Fruit fly (Drosophila melanogaster) whole organism, embryonic: Measurements from ENCODE around the gene CG12075.

Experiments used
- B-H2 ChIP-seq: fragments of 200-800 bp; sonication (Bioruptor generic); optimal IDR thresholded peaks from 2 replicates; lab custom pipeline; 2018; ENCODE audit warnings: missing biosample characterization, mild to moderate bottlenecking, missing genetic modification characterization
- Blimp-1 ChIP-seq: fragments of 200-800 bp; sonication (Bioruptor generic); optimal IDR thresholded peaks from 3 replicates; lab custom pipeline; 2018; ENCODE audit warnings: missing biosample characterization, missing genetic modification characterization, mild to moderate bottlenecking, moderate library complexity, missing genetic modification reagents
- BtbVII ChIP-seq: fragments of 200-800 bp; sonication (Bioruptor generic); optimal IDR thresholded peaks from 3 replicates; lab custom pipeline; 2017; ENCODE audit warnings: missing biosample characterization, mild to moderate bottlenecking, missing genetic modification characterization
- Bteb2 ChIP-seq: fragments of 200-800 bp; sonication (Bioruptor generic); optimal IDR thresholded peaks from 2 replicates; lab custom pipeline; 2016; ENCODE audit warnings: missing biosample characterization, missing genetic modification characterization
- CG10979 ChIP-seq: fragments of 200-800 bp; sonication (Bioruptor generic); optimal IDR thresholded peaks from 2 replicates; lab custom pipeline; 2018; ENCODE audit warnings: missing biosample characterization, mild to moderate bottlenecking, missing genetic modification characterization, moderate library complexity
- CG11247 ChIP-seq: fragments of 200-800 bp; sonication (Bioruptor generic); IDR thresholded peaks from 2 replicates; pipeline ENCODE4 v1.3.6; 2022; ENCODE audit warnings: missing biosample characterization, missing genetic modification characterization
- CG12391 ChIP-seq: fragments of 200-800 bp; sonication (Bioruptor generic); optimal IDR thresholded peaks from 3 replicates; lab custom pipeline; 2018; ENCODE audit warnings: missing biosample characterization, mild to moderate bottlenecking, missing genetic modification characterization, moderate library complexity
- CG13296 ChIP-seq: fragments of 200-800 bp; sonication (Bioruptor generic); optimal IDR thresholded peaks from 3 replicates; lab custom pipeline; 2018; ENCODE audit warnings: missing biosample characterization, mild to moderate bottlenecking, missing genetic modification characterization
- CG13424 ChIP-seq: fragments of 200-800 bp; sonication (Bioruptor generic); optimal IDR thresholded peaks from 2 replicates; lab custom pipeline; 2019; ENCODE audit warnings: missing biosample characterization, mild to moderate bottlenecking, missing genetic modification characterization, moderate library complexity
- CG15269 ChIP-seq: fragments of 200-800 bp; sonication (Bioruptor generic); optimal IDR thresholded peaks from 2 replicates; lab custom pipeline; 2018; ENCODE audit warnings: missing biosample characterization, mild to moderate bottlenecking, missing genetic modification characterization, moderate library complexity
- CG1602 ChIP-seq: fragments of 200-800 bp; sonication (Bioruptor generic); optimal IDR thresholded peaks from 3 replicates; lab custom pipeline; 2016; ENCODE audit warnings: missing biosample characterization, missing genetic modification characterization
- CG17385 ChIP-seq: fragments of 200-800 bp; sonication (Bioruptor generic); optimal IDR thresholded peaks from 3 replicates; lab custom pipeline; 2018; ENCODE audit warnings: missing biosample characterization, mild to moderate bottlenecking, missing genetic modification characterization
- CG18619 ChIP-seq: fragments of 200-800 bp; sonication (Bioruptor generic); optimal IDR thresholded peaks from 3 replicates; lab custom pipeline; 2017; ENCODE audit warnings: missing biosample characterization, mild to moderate bottlenecking, missing genetic modification characterization
- CG2712 ChIP-seq: fragments of 200-800 bp; optimal IDR thresholded peaks from 3 replicates; lab custom pipeline; 2019; ENCODE audit warnings: missing biosample characterization, mild to moderate bottlenecking, missing genetic modification characterization, moderate library complexity
- CG5953 ChIP-seq: fragments of 200-800 bp; sonication (Bioruptor generic); IDR thresholded peaks from 2 replicates; pipeline ENCODE4 v1.3.6; 2022; ENCODE audit warnings: missing biosample characterization, missing genetic modification characterization
- CG6689 ChIP-seq: fragments of 200-800 bp; sonication (Bioruptor generic); IDR thresholded peaks from 2 replicates; pipeline ENCODE4 v1.3.6; 2022; ENCODE audit warnings: missing biosample characterization, missing genetic modification characterization
- CG7372 ChIP-seq: fragments of 200-800 bp; sonication (Bioruptor generic); IDR thresholded peaks from 2 replicates; pipeline ENCODE4 v1.3.6; 2022; ENCODE audit warnings: missing biosample characterization, missing genetic modification characterization
- CG8944 ChIP-seq: fragments of 200-800 bp; sonication (Bioruptor generic); optimal IDR thresholded peaks from 3 replicates; lab custom pipeline; 2016; ENCODE audit warnings: missing biosample characterization, missing genetic modification characterization
- CG9817 ChIP-seq: fragments of 200-800 bp; sonication (Bioruptor generic); optimal IDR thresholded peaks from 2 replicates; lab custom pipeline; 2018; ENCODE audit warnings: missing biosample characterization, mild to moderate bottlenecking, missing genetic modification characterization, moderate library complexity
- CG9932 ChIP-seq: fragments of 200-800 bp; sonication (Bioruptor generic); IDR thresholded peaks from 2 replicates; pipeline ENCODE4 v1.3.6; 2022; ENCODE audit warnings: missing biosample characterization, missing genetic modification characterization
- CTCF ChIP-seq: fragments of 200-800 bp; sonication (Bioruptor generic); optimal IDR thresholded peaks from 2 replicates; lab custom pipeline; 2017; ENCODE audit warnings: missing biosample characterization, mild to moderate bottlenecking, missing genetic modification characterization, moderate library complexity
- Hr78 ChIP-seq, 2 experiments: fragments of 200-800 bp in 1 of 2; fragments of >200 bp in 1 of 2; sonication (Bioruptor generic) in 1 of 2; optimal IDR thresholded peaks; 2 replicates each; lab custom pipeline; 2017 to 2019; ENCODE audit warnings: missing biosample characterization in 2 of 2, missing genetic modification characterization in 2 of 2, mild to moderate bottlenecking in 1 of 2, moderate library complexity in 1 of 2
- Lpt ChIP-seq: fragments of >200 bp; optimal IDR thresholded peaks from 2 replicates; lab custom pipeline; 2018; ENCODE audit warnings: missing biosample characterization, missing genetic modification characterization
- Mad ChIP-seq: fragments of 200-800 bp; sonication (Bioruptor generic); optimal IDR thresholded peaks from 2 replicates; lab custom pipeline; 2016; ENCODE audit warnings: missing biosample characterization, missing genetic modification characterization
- Med ChIP-seq: fragments of 200-800 bp; sonication (Bioruptor generic); peaks from one replicate; lab custom pipeline; 2016; ENCODE audit warnings: missing biosample characterization, missing genetic modification characterization, mild to moderate bottlenecking, inconsistent platforms, moderate library complexity
- Meics ChIP-seq: fragments of 200-800 bp; sonication (Bioruptor generic); optimal IDR thresholded peaks from 2 replicates; lab custom pipeline; 2017; ENCODE audit warnings: missing biosample characterization, mild to moderate bottlenecking, missing genetic modification characterization
- Nf-YC ChIP-seq: fragments of 200-800 bp; optimal IDR thresholded peaks from 3 replicates; lab custom pipeline; 2019; ENCODE audit warnings: missing biosample characterization, mild to moderate bottlenecking, missing genetic modification characterization, moderate library complexity
- Side ChIP-seq: fragments of 200-800 bp; sonication (Bioruptor generic); optimal IDR thresholded peaks from 2 replicates; lab custom pipeline; 2016; ENCODE audit warnings: missing biosample characterization, missing genetic modification characterization
- Stat92E ChIP-seq, 3 experiments: fragments of >200 bp in 2 of 3; fragments of 200-800 bp in 1 of 3; sonication (Bioruptor generic) in 1 of 3; optimal IDR thresholded peaks; 2 replicates each; lab custom pipeline; 2017 to 2019; ENCODE audit warnings: missing biosample characterization in 3 of 3, missing genetic modification characterization in 3 of 3, mild to moderate bottlenecking in 1 of 3, moderate library complexity in 1 of 3
- ab ChIP-seq: fragments of 200-800 bp; sonication (Bioruptor generic); optimal IDR thresholded peaks from 2 replicates; lab custom pipeline; 2016; ENCODE audit warnings: missing biosample characterization, missing genetic modification characterization
- bcd ChIP-seq: fragments of 200-800 bp; sonication (Bioruptor generic); optimal IDR thresholded peaks from 2 replicates; lab custom pipeline; 2017; ENCODE audit warnings: missing biosample characterization, mild to moderate bottlenecking, missing genetic modification characterization
- btn ChIP-seq: fragments of 200-800 bp; sonication (Bioruptor generic); optimal IDR thresholded peaks from 2 replicates; lab custom pipeline; 2016; ENCODE audit warnings: missing biosample characterization, missing genetic modification characterization
- chinmo ChIP-seq: fragments of 200-800 bp; sonication (Bioruptor generic); IDR thresholded peaks from 4 replicates; pipeline ENCODE4 v1.3.6; 2022; ENCODE audit warnings: missing biosample characterization, missing genetic modification characterization; ENCODE audit not compliant: partially characterized antibody
- dmrt99B ChIP-seq: fragments of 200-800 bp; sonication (Bioruptor generic); optimal IDR thresholded peaks from 2 replicates; lab custom pipeline; 2018; ENCODE audit warnings: missing biosample characterization, mild to moderate bottlenecking, missing genetic modification characterization, moderate library complexity
- fd96Cb ChIP-seq: fragments of 200-800 bp; sonication (Bioruptor generic); optimal IDR thresholded peaks from 2 replicates; lab custom pipeline; 2018; ENCODE audit warnings: missing biosample characterization, mild to moderate bottlenecking, missing genetic modification characterization, moderate library complexity
- gcm2 ChIP-seq: fragments of 200-800 bp; sonication (Bioruptor generic); optimal IDR thresholded peaks from 2 replicates; lab custom pipeline; 2016; ENCODE audit warnings: missing biosample characterization, missing genetic modification characterization
- her ChIP-seq: fragments of 200-800 bp; sonication (Bioruptor generic); optimal IDR thresholded peaks from 2 replicates; lab custom pipeline; 2016; ENCODE audit warnings: missing biosample characterization, missing genetic modification characterization
- nmo ChIP-seq: fragments of 200-800 bp; sonication (Bioruptor generic); optimal IDR thresholded peaks from 2 replicates; lab custom pipeline; 2018; ENCODE audit warnings: missing biosample characterization, mild to moderate bottlenecking, missing genetic modification characterization, moderate library complexity
- sd ChIP-seq: fragments of 200-800 bp; sonication (Bioruptor generic); optimal IDR thresholded peaks from 3 replicates; lab custom pipeline; 2018; ENCODE audit warnings: missing biosample characterization, mild to moderate bottlenecking, missing genetic modification characterization, moderate library complexity
- ssp ChIP-seq: fragments of 200-800 bp; sonication (Bioruptor generic); IDR thresholded peaks from 2 replicates; pipeline ENCODE4 v1.3.6; 2022; ENCODE audit warnings: missing biosample characterization, missing genetic modification characterization
- zf30C ChIP-seq: fragments of 200-800 bp; sonication (Bioruptor generic); optimal IDR thresholded peaks from 3 replicates; lab custom pipeline; 2018; ENCODE audit warnings: missing biosample characterization, mild to moderate bottlenecking, missing genetic modification characterization

The CG12075 gene

DNA sequence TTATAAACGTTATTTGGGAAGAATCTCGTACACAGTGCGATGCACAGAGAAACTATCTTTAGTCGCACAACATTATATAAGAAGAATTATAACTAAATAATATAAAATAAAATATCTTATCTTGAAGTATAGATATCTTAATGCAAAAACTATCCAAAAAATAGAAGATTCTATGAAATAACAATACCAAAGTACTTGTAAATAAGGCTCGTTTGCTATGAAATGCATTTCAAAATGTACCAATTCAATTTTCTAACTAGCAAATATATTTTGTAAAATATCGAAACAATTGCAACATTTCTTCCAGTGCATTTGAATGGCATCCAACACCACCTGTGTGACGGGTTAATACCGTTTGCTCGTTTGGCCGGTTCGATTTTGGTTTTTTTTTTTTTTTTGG lies 28.1 kb downstream of the CG12075 start (continued):
- TF ChIP-seq Bteb2 (GFP tag; lab: Kevin White, UChicago) = no peak
- no peak for TF ChIP-seq ab (GFP tag; lab: Kevin White, UChicago)
- TF ChIP-seq Meics (GFP tag; lab: Kevin White, UChicago) = peak; percentile 43
- peak; percentile 15 for TF ChIP-seq fd96Cb (tag; lab: Kevin White, UChicago)
- peak; percentile 39; the same call in 1 of the 2 replicates for TF ChIP-seq CG6689 (GFP tag; lab: Robert Waterston, UW)
- peak; percentile 9 for TF ChIP-seq CG13296 (GFP tag; lab: Kevin White, UChicago)
- TF ChIP-seq CG2712 (tag; lab: Kevin White, UChicago) = peak; percentile 40
- no peak for TF ChIP-seq Hr78 (GFP tag; optimal IDR thresholded peaks at IDR 0.05; lab: Kevin White, UChicago)
- peak; percentile 20 for TF ChIP-seq CG18619 (GFP tag; lab: Kevin White, UChicago)
- TF ChIP-seq CG17385 = peak; percentile 14
- peak; percentile 10 for TF ChIP-seq CG1602 (GFP tag; lab: Kevin White, UChicago)
- peak; percentile 47; the same call in 1 of the 2 replicates for TF ChIP-seq CG9932 (GFP tag; lab: Robert Waterston, UW)
- peak; percentile 49 for TF ChIP-seq CG10979 (tag; lab: Kevin White, UChicago)
- TF ChIP-seq Blimp-1 (GFP tag; lab: Kevin White, UChicago) = peak; percentile 26
- no peak for TF ChIP-seq Mad (GFP tag; lab: Kevin White, UChicago)
- no peak for TF ChIP-seq CG7372 (GFP tag; lab: Robert Waterston, UW)
- no peak for TF ChIP-seq gcm2 (GFP tag; lab: Kevin White, UChicago)
- peak; percentile 40 for TF ChIP-seq CG15269
- TF ChIP-seq Stat92E (GFP tag; optimal IDR thresholded peaks at IDR 0.05; lab: Kevin White, UChicago) = no peak
- peak; percentile 32 for TF ChIP-seq dmrt99B (tag; lab: Kevin White, UChicago)
- no peak for TF ChIP-seq BtbVII (GFP tag; lab: Kevin White, UChicago)
- no peak for TF ChIP-seq CG8944
- peak; percentile 24 for TF ChIP-seq CG13424 (tag; lab: Kevin White, UChicago)
- TF ChIP-seq CG9817 (tag; lab: Kevin White, UChicago) = peak; percentile 20
- TF ChIP-seq Nf-YC = peak; percentile 6
- TF ChIP-seq bcd = peak; percentile 26
- TF ChIP-seq CG12391 (tag; lab: Kevin White, UChicago) = peak; percentile 27
- peak; percentile 28 for TF ChIP-seq nmo (GFP tag; lab: Kevin White, UChicago)

DNA sequence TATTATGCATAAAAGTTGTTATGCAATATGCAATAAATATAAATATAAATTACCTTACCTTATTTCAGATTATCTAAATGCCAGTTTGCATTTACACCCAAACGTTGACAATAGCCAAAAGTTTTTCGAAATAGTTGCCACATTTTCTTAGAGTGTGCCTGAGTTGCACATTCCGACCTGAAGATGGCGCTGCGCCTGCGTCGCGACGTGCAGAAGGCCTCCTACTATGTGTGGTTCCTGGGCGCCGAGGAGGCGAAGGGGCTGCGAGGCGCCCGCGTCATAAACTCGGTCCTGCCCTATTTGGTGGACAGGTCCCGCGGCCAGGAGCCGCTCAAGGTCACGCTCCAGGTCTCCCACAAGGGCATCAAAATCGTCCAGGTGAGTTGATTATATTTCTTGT lies 29.4 kb downstream of the CG12075 start:
- TF ChIP-seq btn (GFP tag; lab: Kevin White, UChicago) (no peak), CG7372 (GFP tag; lab: Robert Waterston, UW) (no peak), her (GFP tag; lab: Kevin White, UChicago) (no peak), Lpt (GFP tag; lab: Kevin White, UChicago) (no peak), Side (GFP tag; lab: Kevin White, UChicago) (no peak), CG15269 (no peak), CG5953 (GFP tag; lab: Robert Waterston, UW) (no peak), CG11247 (no peak), CTCF (GFP tag; lab: Kevin White, UChicago) (peak; percentile 84), Med (GFP tag; lab: Kevin White, UChicago) (peak; percentile 3), B-H2 (GFP tag; lab: Kevin White, UChicago) (no peak), zf30C (GFP tag; lab: Kevin White, UChicago) (peak; percentile 43), sd (tag; lab: Kevin White, UChicago) (peak; percentile 82), ssp (GFP tag; lab: Robert Waterston, UW) (no peak), chinmo (GFP tag; lab: Robert Waterston, UW) (0 out of 4 replicates have a peak, but pooled peaks have one; percentile 34)
